Worm (Caenorhabditis elegans): ENCODE data around the gene D1014.4.

The D1014.4 gene

ce11 chrV:8129719-8130118 is 3.3 kb upstream of the D1014.4 start:
- TF ChIP-seq aly-1 (tag; optimal IDR thresholded peaks at IDR 0.05) (no peak), tbx-11 (GFP tag; IDR thresholded peaks at IDR 0.05) (0 out of 2 replicates have a peak, but pooled peaks have one; percentile 35), ets-7 (tag; optimal IDR thresholded peaks at IDR 0.05) (no peak), ceh-36 (tag; optimal IDR thresholded peaks at IDR 0.05) (no peak)

ce11 chrV:8130149-8130661 is 2.8 kb upstream of the D1014.4 start, which contains the start of gene snap-1:
snap-1 (plus strand) TSS chrV:8130611.
- TF ChIP-seq ets-7 (tag; optimal IDR thresholded peaks at IDR 0.05) (no peak), tbx-37 (GFP tag; conservative IDR thresholded peaks at IDR 0.05) (no peak), hmbx-1 (tag; optimal IDR thresholded peaks at IDR 0.05) (no peak), tra-4 (tag; optimal IDR thresholded peaks at IDR 0.05) (no peak), scrt-1 (GFP tag; IDR thresholded peaks at IDR 0.05) (no peak)

ce11 chrV:8130812-8131211 is 2.2 kb upstream of the D1014.4 start:
- TF ChIP-seq hmg-4 (GFP tag; optimal IDR thresholded peaks at IDR 0.05) (no peak), ets-7 (tag; optimal IDR thresholded peaks at IDR 0.05) (no peak), hnd-1 (tag; optimal IDR thresholded peaks at IDR 0.05) (no peak)

DNA sequence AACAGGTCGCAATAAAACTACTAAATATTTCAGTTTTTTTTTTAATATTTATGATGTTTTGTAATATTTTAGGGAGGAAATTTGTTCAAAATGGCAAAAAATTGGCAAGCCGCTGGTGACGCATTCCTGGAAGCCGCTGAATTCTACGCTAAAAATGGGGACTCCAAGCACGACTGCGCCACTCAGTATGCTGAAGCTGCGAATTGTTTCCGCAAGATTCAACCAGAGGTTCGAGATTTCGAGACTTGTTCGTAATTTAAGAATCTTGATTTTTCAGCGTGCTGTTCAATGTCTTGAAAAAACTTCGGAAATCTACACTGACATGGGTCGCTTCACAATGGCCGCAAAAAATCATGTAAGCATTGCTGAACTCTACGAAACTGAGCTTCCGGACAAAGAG is 1.4 kb upstream of the D1014.4 start:
- TF ChIP-seq ets-7 (tag; optimal IDR thresholded peaks at IDR 0.05) (no peak), sea-1 (GFP tag; conservative IDR thresholded peaks at IDR 0.05) (no peak), tbx-11 (GFP tag; IDR thresholded peaks at IDR 0.05) (no peak), F13C5.2 (tag; optimal IDR thresholded peaks at IDR 0.05) (no peak), scrt-1 (GFP tag; IDR thresholded peaks at IDR 0.05) (no peak), tra-4 (tag; optimal IDR thresholded peaks at IDR 0.05) (no peak), flt-1 (GFP tag; IDR thresholded peaks at IDR 0.05) (no peak), hnd-1 (tag; optimal IDR thresholded peaks at IDR 0.05) (no peak), ama-1 (optimal IDR thresholded peaks at IDR 0.05) (no peak)

DNA sequence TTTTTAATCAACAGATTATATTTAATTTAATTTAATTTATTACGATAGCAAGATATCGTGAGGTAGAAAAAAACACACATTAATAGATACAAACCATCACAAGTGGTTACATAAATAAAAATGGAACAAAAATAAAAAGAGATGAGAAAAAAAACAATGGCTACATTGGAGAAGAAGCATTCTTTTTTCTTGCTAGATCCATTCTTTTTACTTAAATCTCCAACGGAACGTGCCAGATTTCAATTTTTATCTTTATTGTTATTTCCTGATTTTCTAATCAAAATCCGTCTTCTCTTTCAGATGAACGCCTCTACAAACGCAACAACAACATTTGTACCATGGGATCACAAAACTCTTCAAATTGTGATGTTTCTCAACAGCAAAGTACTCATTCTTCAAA is 10.6 kb downstream of the D1014.4 start, which contains the start of gene D1014.2:
D1014.2 (plus strand) TSS at position 301 of the 400 bp plus-strand sequence.
- no peak for TF ChIP-seq tra-4 (tag; optimal IDR thresholded peaks at IDR 0.05)
- TF ChIP-seq sea-1 (GFP tag; conservative IDR thresholded peaks at IDR 0.05), result no peak
- no peak for TF ChIP-seq tbx-37 (GFP tag; conservative IDR thresholded peaks at IDR 0.05)
- TF ChIP-seq hnd-1 (tag; optimal IDR thresholded peaks at IDR 0.05), result no peak
- TF ChIP-seq tbx-11 (GFP tag; IDR thresholded peaks at IDR 0.05), result no peak
- TF ChIP-seq pes-1 (GFP tag; IDR thresholded peaks at IDR 0.05), result no peak
- no peak for TF ChIP-seq ets-7 (tag; optimal IDR thresholded peaks at IDR 0.05)
- TF ChIP-seq ceh-36 (tag; optimal IDR thresholded peaks at IDR 0.05), result no peak
- TF ChIP-seq flt-1 (GFP tag; IDR thresholded peaks at IDR 0.05), result no peak
- TF ChIP-seq hmbx-1 (tag; optimal IDR thresholded peaks at IDR 0.05), result no peak
- no peak for TF ChIP-seq aly-1 (tag; optimal IDR thresholded peaks at IDR 0.05)
- TF ChIP-seq B0310.2 (tag; optimal IDR thresholded peaks at IDR 0.05), result no peak
- no peak for TF ChIP-seq scrt-1 (GFP tag; IDR thresholded peaks at IDR 0.05)
- TF ChIP-seq hmg-4 (GFP tag; optimal IDR thresholded peaks at IDR 0.05), result no peak
- TF ChIP-seq ama-1 (optimal IDR thresholded peaks at IDR 0.05), result no peak
- TF ChIP-seq F13C5.2 (tag; optimal IDR thresholded peaks at IDR 0.05), result no peak
- no peak for TF ChIP-seq ceh-13 (GFP tag; optimal IDR thresholded peaks at IDR 0.05)

DNA sequence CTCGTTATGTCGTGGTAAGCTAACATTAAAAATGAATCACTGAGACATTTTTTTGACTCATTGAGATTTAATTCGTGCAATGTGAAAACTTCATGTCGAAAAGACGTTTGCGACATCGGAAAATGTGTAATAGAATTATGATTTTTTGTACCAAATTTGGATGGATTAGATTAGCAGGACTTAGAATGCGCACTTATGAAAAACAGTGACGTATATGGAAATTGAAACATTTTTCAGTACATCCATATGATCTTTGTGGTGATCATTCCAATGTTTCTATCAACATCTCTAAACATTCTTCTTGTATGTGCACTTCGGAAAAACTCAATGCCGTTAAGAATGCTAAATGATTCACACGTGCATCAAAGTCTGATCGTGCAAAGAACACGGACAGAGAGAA is 11.5 kb downstream of the D1014.4 start:
- TF ChIP-seq sea-1 (GFP tag; conservative IDR thresholded peaks at IDR 0.05) (no peak), tbx-37 (GFP tag; conservative IDR thresholded peaks at IDR 0.05) (no peak)

DNA sequence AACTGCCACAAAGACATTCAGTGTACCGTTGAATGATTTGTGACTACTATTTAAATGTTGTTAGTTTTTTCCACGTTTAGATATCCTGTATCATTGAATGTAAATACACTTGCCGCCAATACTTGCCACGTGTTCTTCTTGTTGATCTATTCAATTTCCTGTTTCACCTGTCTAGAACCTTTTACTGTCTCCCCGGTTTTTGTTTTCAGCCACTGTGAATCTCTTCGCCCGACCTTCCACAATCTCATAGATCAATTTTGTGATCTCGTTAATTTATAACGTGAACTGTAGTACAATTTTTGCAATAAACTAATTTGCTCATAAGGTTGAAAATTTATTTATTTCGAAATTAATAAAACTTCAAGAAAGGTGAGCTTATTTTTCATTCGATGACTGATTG is 12.3 kb downstream of the D1014.4 start, which contains the start of gene D1014.13:
D1014.13 (plus strand) TSS at position 301 of the 400 bp plus-strand sequence.
- TF ChIP-seq hmbx-1 (tag; optimal IDR thresholded peaks at IDR 0.05) (no peak), ets-7 (tag; optimal IDR thresholded peaks at IDR 0.05) (no peak), tbx-11 (GFP tag; IDR thresholded peaks at IDR 0.05) (no peak), sea-1 (GFP tag; conservative IDR thresholded peaks at IDR 0.05) (no peak), B0310.2 (tag; optimal IDR thresholded peaks at IDR 0.05) (no peak), pes-1 (GFP tag; IDR thresholded peaks at IDR 0.05) (no peak), hnd-1 (tag; optimal IDR thresholded peaks at IDR 0.05) (no peak)

- TF ChIP-seq tbx-11 (GFP tag; IDR thresholded peaks at IDR 0.05) (no peak), ets-7 (tag; optimal IDR thresholded peaks at IDR 0.05) (no peak), flt-1 (GFP tag; IDR thresholded peaks at IDR 0.05) (no peak), hmg-4 (GFP tag; optimal IDR thresholded peaks at IDR 0.05) (no peak), B0310.2 (tag; optimal IDR thresholded peaks at IDR 0.05) (no peak), ceh-13 (GFP tag; optimal IDR thresholded peaks at IDR 0.05) (no peak), tra-4 (tag; optimal IDR thresholded peaks at IDR 0.05) (no peak), scrt-1 (GFP tag; IDR thresholded peaks at IDR 0.05) (no peak), ama-1 (optimal IDR thresholded peaks at IDR 0.05) (no peak), aly-1 (tag; optimal IDR thresholded peaks at IDR 0.05) (no peak)
These were observed 22.7 kb downstream of the D1014.4 start for ce11 chrV:8155743-8156142.

- TF ChIP-seq ama-1 (optimal IDR thresholded peaks at IDR 0.05) (no peak), ceh-13 (GFP tag; optimal IDR thresholded peaks at IDR 0.05) (no peak), hmg-4 (GFP tag; optimal IDR thresholded peaks at IDR 0.05) (no peak), hmbx-1 (tag; optimal IDR thresholded peaks at IDR 0.05) (no peak), sea-1 (GFP tag; conservative IDR thresholded peaks at IDR 0.05) (no peak), F13C5.2 (tag; optimal IDR thresholded peaks at IDR 0.05) (no peak), scrt-1 (GFP tag; IDR thresholded peaks at IDR 0.05) (no peak), aly-1 (tag; optimal IDR thresholded peaks at IDR 0.05) (no peak), tbx-37 (GFP tag; conservative IDR thresholded peaks at IDR 0.05) (no peak), tra-4 (tag; optimal IDR thresholded peaks at IDR 0.05) (no peak)
These were observed 24.4 kb downstream of the D1014.4 start, which contains the start of gene sul-2 for ce11 chrV:8157446-8157845. sul-2 (plus strand) TSS chrV:8157746.

Measured in whole organism, early embryonic.